Fruit fly (Drosophila melanogaster) whole organism, embryonic: Measurements from ENCODE around the gene be.

Experiments
- Ada2b ChIP-seq: fragments of 200-800 bp; sonication (Bioruptor generic); IDR thresholded peaks from 2 replicates; pipeline ENCODE4 v1.3.6; 2022; ENCODE audit warnings: missing biosample characterization, missing genetic modification characterization
- B-H1 ChIP-seq: fragments of 200-800 bp; sonication (Bioruptor generic); IDR thresholded peaks from 3 replicates; pipeline ENCODE4 v1.3.6; 2022; ENCODE audit warnings: missing biosample characterization, missing genetic modification characterization
- B-H2 ChIP-seq: fragments of 200-800 bp; sonication (Bioruptor generic); optimal IDR thresholded peaks from 2 replicates; lab custom pipeline; 2018; ENCODE audit warnings: missing biosample characterization, mild to moderate bottlenecking, missing genetic modification characterization
- CG1024 ChIP-seq: fragments of 200-800 bp; sonication (Bioruptor generic); IDR thresholded peaks from 2 replicates; pipeline ENCODE4 v1.3.6; 2022; ENCODE audit warnings: missing biosample characterization, missing genetic modification characterization
- CG11398 ChIP-seq: fragments of 200-800 bp; sonication (Bioruptor generic); optimal IDR thresholded peaks from 2 replicates; lab custom pipeline; 2016; ENCODE audit warnings: missing biosample characterization, missing genetic modification characterization
- CG12744 ChIP-seq: fragments of 200-800 bp; sonication (Bioruptor generic); optimal IDR thresholded peaks from 2 replicates; lab custom pipeline; 2016; ENCODE audit warnings: missing biosample characterization, missing genetic modification characterization
- CG12769 ChIP-seq: fragments of 200-800 bp; sonication (Bioruptor generic); optimal IDR thresholded peaks from 2 replicates; lab custom pipeline; 2019; ENCODE audit warnings: missing biosample characterization, mild to moderate bottlenecking, missing genetic modification characterization, moderate library complexity
- CG1647 ChIP-seq: fragments of 200-800 bp; sonication (Bioruptor generic); optimal IDR thresholded peaks from 3 replicates; lab custom pipeline; 2016; ENCODE audit warnings: missing biosample characterization, missing genetic modification characterization
- CG16779 ChIP-seq: fragments of 200-800 bp; sonication (Bioruptor generic); IDR thresholded peaks from 2 replicates; pipeline ENCODE4 v1.3.6; 2022; ENCODE audit warnings: missing biosample characterization, missing genetic modification characterization
- CG16863 ChIP-seq: fragments of 200-800 bp; sonication (Bioruptor generic); optimal IDR thresholded peaks from 3 replicates; lab custom pipeline; 2016; ENCODE audit warnings: missing biosample characterization, missing genetic modification characterization
- CG17328 ChIP-seq: fragments of 200-800 bp; sonication (Bioruptor generic); IDR thresholded peaks from 2 replicates; pipeline ENCODE4 v1.3.6; 2022; ENCODE audit warnings: missing biosample characterization, missing genetic modification characterization
- CG17361 ChIP-seq: fragments of 200-800 bp; sonication (Bioruptor generic); IDR thresholded peaks from 3 replicates; pipeline ENCODE4 v1.3.6; 2022; ENCODE audit warnings: missing biosample characterization, missing genetic modification characterization
- CG17568 ChIP-seq: fragments of 200-800 bp; sonication (Bioruptor generic); optimal IDR thresholded peaks from 2 replicates; lab custom pipeline; 2018; ENCODE audit warnings: missing biosample characterization, mild to moderate bottlenecking, missing genetic modification characterization, moderate library complexity
- CG17612 ChIP-seq: fragments of 200-800 bp; sonication (Bioruptor generic); IDR thresholded peaks from 2 replicates; pipeline ENCODE4 v1.3.6; 2022; ENCODE audit warnings: missing biosample characterization, missing genetic modification characterization
- CG30431 ChIP-seq: fragments of 200-800 bp; sonication (Bioruptor generic); optimal IDR thresholded peaks from 2 replicates; lab custom pipeline; 2017; ENCODE audit warnings: missing biosample characterization, missing genetic modification characterization
- CG31441 ChIP-seq: fragments of 200-800 bp; sonication (Bioruptor generic); IDR thresholded peaks from 2 replicates; pipeline ENCODE4 v1.3.6; 2022; ENCODE audit warnings: missing biosample characterization, missing genetic modification characterization
- CG32532 ChIP-seq: fragments of 200-800 bp; sonication (Bioruptor generic); IDR thresholded peaks from 2 replicates; pipeline ENCODE4 v1.3.6; 2022; ENCODE audit warnings: missing biosample characterization, missing genetic modification characterization
- CG3726 ChIP-seq: fragments of 200-800 bp; sonication (Bioruptor generic); IDR thresholded peaks from 3 replicates; pipeline ENCODE4, ENCODE4 v1.3.6; 2022; ENCODE audit warnings: missing biosample characterization, missing genetic modification characterization
- CG4617 ChIP-seq: fragments of 200-800 bp; sonication (Bioruptor generic); optimal IDR thresholded peaks from 3 replicates; lab custom pipeline; 2016; ENCODE audit warnings: missing biosample characterization, missing genetic modification characterization, borderline replicate concordance
- CG8281 ChIP-seq: fragments of 200-800 bp; sonication (Bioruptor generic); optimal IDR thresholded peaks from 2 replicates; lab custom pipeline; 2018; ENCODE audit warnings: missing biosample characterization, mild to moderate bottlenecking, missing genetic modification characterization, moderate library complexity
- CG8478 ChIP-seq: fragments of >200 bp; optimal IDR thresholded peaks from 2 replicates; lab custom pipeline; 2018
- CHES-1-like ChIP-seq: fragments of 200-800 bp; sonication (Bioruptor generic); optimal IDR thresholded peaks from 2 replicates; lab custom pipeline; 2016; ENCODE audit warnings: missing biosample characterization, missing genetic modification characterization
- Dbx ChIP-seq: fragments of 200-800 bp; sonication (Bioruptor generic); IDR thresholded peaks from 3 replicates; pipeline ENCODE4 v1.3.6; 2022; ENCODE audit warnings: missing biosample characterization, missing genetic modification characterization
- Ets97D ChIP-seq: fragments of 200-800 bp; sonication (Bioruptor generic); optimal IDR thresholded peaks from 3 replicates; lab custom pipeline; 2016; ENCODE audit warnings: missing biosample characterization, missing genetic modification characterization
- Fer1 ChIP-seq: fragments of 200-800 bp; sonication (Bioruptor generic); optimal IDR thresholded peaks from 2 replicates; lab custom pipeline; 2017; ENCODE audit warnings: missing biosample characterization, mild to moderate bottlenecking, missing genetic modification characterization
- Hr51 ChIP-seq, 2 experiments: fragments of 200-800 bp; sonication (Bioruptor generic); optimal IDR thresholded peaks; 2 replicates in 1 of 2; 3 replicates in 1 of 2; lab custom pipeline; 2016 to 2018; ENCODE audit warnings: missing biosample characterization in 2 of 2, missing genetic modification characterization in 2 of 2, mild to moderate bottlenecking in 1 of 2, moderate library complexity in 1 of 2
- MBD-R2 ChIP-seq: fragments of 200-800 bp; sonication (Bioruptor generic); IDR thresholded peaks from 2 replicates; pipeline ENCODE4 v1.3.6; 2022; ENCODE audit warnings: missing biosample characterization, missing genetic modification characterization
- MESR4 ChIP-seq: fragments of 200-800 bp; sonication (Bioruptor generic); optimal IDR thresholded peaks from 2 replicates; lab custom pipeline; 2018; ENCODE audit warnings: missing biosample characterization, mild to moderate bottlenecking, missing genetic modification characterization, moderate library complexity
- Nf-YA ChIP-seq: fragments of 200-800 bp; sonication (Bioruptor generic); IDR thresholded peaks from 2 replicates; pipeline ENCODE4 v1.3.6; 2022; ENCODE audit warnings: missing biosample characterization, missing genetic modification characterization
- NfI ChIP-seq: fragments of 200-800 bp; sonication (Bioruptor generic); optimal IDR thresholded peaks from 3 replicates; lab custom pipeline; 2018; ENCODE audit warnings: missing biosample characterization, mild to moderate bottlenecking, missing genetic modification characterization, moderate library complexity
- Ptx1 ChIP-seq: fragments of 200-800 bp; sonication (Bioruptor generic); IDR thresholded peaks from 2 replicates; pipeline ENCODE4 v1.3.6; 2022; ENCODE audit warnings: missing biosample characterization, missing genetic modification characterization
- Sin3A ChIP-seq: fragments of >200 bp; optimal IDR thresholded peaks from 2 replicates; lab custom pipeline; 2018
- Xbp1 ChIP-seq: fragments of 200-800 bp; sonication (Bioruptor generic); optimal IDR thresholded peaks from 3 replicates; lab custom pipeline; 2016; ENCODE audit warnings: missing biosample characterization, mild to moderate bottlenecking, missing genetic modification characterization
- btn ChIP-seq: fragments of 200-800 bp; sonication (Bioruptor generic); optimal IDR thresholded peaks from 2 replicates; lab custom pipeline; 2016; ENCODE audit warnings: missing biosample characterization, missing genetic modification characterization
- cg ChIP-seq: fragments of 200-800 bp; sonication (Bioruptor generic); optimal IDR thresholded peaks from 3 replicates; lab custom pipeline; 2019; ENCODE audit warnings: missing biosample characterization, mild to moderate bottlenecking, missing genetic modification characterization, moderate library complexity
- dpn ChIP-seq, 2 experiments: fragments of 200-800 bp; sonication (Bioruptor generic); optimal IDR thresholded peaks; 3 replicates each; lab custom pipeline; 2016; ENCODE audit warnings: missing biosample characterization in 2 of 2, missing genetic modification characterization in 2 of 2
- fd3F ChIP-seq: fragments of 200-800 bp; sonication (Bioruptor generic); optimal IDR thresholded peaks from 2 replicates; lab custom pipeline; 2018; ENCODE audit warnings: missing biosample characterization, mild to moderate bottlenecking, missing genetic modification characterization, moderate library complexity
- gem ChIP-seq: fragments of 200-800 bp; sonication (Bioruptor generic); optimal IDR thresholded peaks from 2 replicates; lab custom pipeline; 2019; ENCODE audit warnings: missing biosample characterization, mild to moderate bottlenecking, missing genetic modification characterization, moderate library complexity
- grau ChIP-seq: fragments of 200-800 bp; optimal IDR thresholded peaks from 3 replicates; lab custom pipeline; 2019; ENCODE audit warnings: missing biosample characterization, mild to moderate bottlenecking, missing genetic modification characterization, moderate library complexity
- kay ChIP-seq: fragments of 200-800 bp; sonication (Bioruptor generic); optimal IDR thresholded peaks from 2 replicates; lab custom pipeline; 2016; ENCODE audit warnings: missing biosample characterization, missing genetic modification characterization
- lilli ChIP-seq: fragments of 200-800 bp; sonication (Bioruptor generic); optimal IDR thresholded peaks from 3 replicates; lab custom pipeline; 2016; ENCODE audit warnings: missing biosample characterization, missing genetic modification characterization
- maf-S ChIP-seq: fragments of 200-800 bp; sonication (Bioruptor generic); optimal IDR thresholded peaks from 2 replicates; lab custom pipeline; 2016; ENCODE audit warnings: missing biosample characterization, missing genetic modification characterization
- mam ChIP-seq: fragments of 200-800 bp; sonication (Bioruptor generic); optimal IDR thresholded peaks from 3 replicates; lab custom pipeline; 2016; ENCODE audit warnings: missing biosample characterization, missing genetic modification characterization
- org-1 ChIP-seq: fragments of 200-800 bp; sonication (Bioruptor generic); optimal IDR thresholded peaks from 2 replicates; lab custom pipeline; 2017; ENCODE audit warnings: missing biosample characterization, missing genetic modification characterization
- row ChIP-seq: fragments of 200-800 bp; sonication (Bioruptor generic); IDR thresholded peaks from 3 replicates; pipeline ENCODE4 v1.3.6; 2022; ENCODE audit warnings: missing biosample characterization, missing genetic modification characterization
- salm ChIP-seq: fragments of 200-800 bp; sonication (Bioruptor generic); optimal IDR thresholded peaks from 2 replicates; lab custom pipeline; 2018; ENCODE audit warnings: missing biosample characterization, mild to moderate bottlenecking, missing genetic modification characterization
- sima ChIP-seq: fragments of 200-800 bp; sonication (Bioruptor generic); optimal IDR thresholded peaks from 2 replicates; lab custom pipeline; 2016; ENCODE audit warnings: missing biosample characterization, missing genetic modification characterization
- sna ChIP-seq: fragments of 200-800 bp; sonication (Bioruptor generic); IDR thresholded peaks from 2 replicates; pipeline ENCODE4 v1.3.6; 2022; ENCODE audit warnings: missing biosample characterization, missing genetic modification characterization; ENCODE audit not compliant: partially characterized antibody
- usp ChIP-seq: fragments of >200 bp; optimal IDR thresholded peaks from 2 replicates; lab custom pipeline; 2017; ENCODE audit warnings: missing biosample characterization, missing genetic modification characterization
- wor ChIP-seq: fragments of 200-800 bp; sonication (Bioruptor generic); IDR thresholded peaks from 2 replicates; pipeline ENCODE4 v1.3.6; 2022; ENCODE audit warnings: missing biosample characterization, missing genetic modification characterization
- zen ChIP-seq: fragments of 200-800 bp; sonication (Bioruptor generic); optimal IDR thresholded peaks from 3 replicates; lab custom pipeline; 2018; ENCODE audit warnings: missing biosample characterization, mild to moderate bottlenecking, missing genetic modification characterization, moderate library complexity

Gene be

DNA sequence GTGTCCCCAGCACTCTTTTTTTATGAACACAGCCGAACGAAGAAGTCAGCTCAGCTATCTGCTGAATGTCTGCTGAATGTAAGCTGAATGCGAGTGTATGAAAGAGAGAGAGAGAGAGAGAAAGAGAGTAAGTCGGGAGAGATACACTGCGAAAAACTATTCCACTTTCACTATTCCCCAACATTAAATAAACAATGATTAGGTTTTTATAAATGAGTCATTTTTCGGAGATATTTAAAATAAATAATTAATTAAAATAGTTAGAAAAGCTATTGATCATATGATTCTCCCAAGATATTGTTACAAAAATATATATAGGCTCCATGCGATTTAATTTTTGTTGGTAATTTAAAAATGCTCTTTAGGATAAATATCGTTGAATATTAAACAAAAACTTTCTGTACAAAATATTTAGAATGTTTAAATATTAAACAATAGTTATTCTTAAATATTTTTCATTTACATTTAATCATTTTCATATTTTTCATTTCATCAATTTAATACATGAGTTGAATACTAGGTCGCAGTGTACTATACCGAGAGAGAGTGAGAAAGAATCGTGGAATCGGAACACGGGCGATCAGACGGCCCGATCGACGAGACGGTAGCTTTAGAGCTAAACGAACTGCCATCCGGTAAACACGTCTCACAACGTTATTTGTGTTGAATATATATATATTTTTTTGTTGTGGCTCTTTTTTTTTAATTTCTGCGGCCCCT, at the start of gene be (continued):
- TF ChIP-seq lilli (GFP tag; lab: Kevin White, UChicago), result no peak
- no peak for TF ChIP-seq CG16863 (GFP tag; lab: Kevin White, UChicago)
- TF ChIP-seq Sin3A (lab: Kevin White, UChicago), result no peak
- no peak for TF ChIP-seq mam (GFP tag; lab: Kevin White, UChicago)
- peak; percentile 90 for TF ChIP-seq gem (tag; lab: Kevin White, UChicago)
- TF ChIP-seq CG32532 (GFP tag; lab: Robert Waterston, UW), result peak; percentile 71
- TF ChIP-seq CG17361, result peak; percentile 96
- no peak for TF ChIP-seq CG11398 (GFP tag; lab: Kevin White, UChicago)
- peak; percentile 19 for TF ChIP-seq org-1 (GFP tag; lab: Kevin White, UChicago)
- peak; percentile 14 for TF ChIP-seq B-H2 (GFP tag; lab: Kevin White, UChicago)
- no peak for TF ChIP-seq CG17568 (GFP tag; lab: Kevin White, UChicago)
- TF ChIP-seq CG16779 (GFP tag; lab: Robert Waterston, UW), result no peak
- TF ChIP-seq CG1647, result no peak
- peak in 1 of 2 experiments; percentile 82 for TF ChIP-seq Hr51 (GFP tag; optimal IDR thresholded peaks at IDR 0.05; lab: Kevin White, UChicago)
- peak; percentile 65 for TF ChIP-seq zen (tag; lab: Kevin White, UChicago)
- no peak for TF ChIP-seq CG8478 (lab: Kevin White, UChicago)
- TF ChIP-seq NfI (GFP tag; lab: Kevin White, UChicago), result peak; percentile 1
- TF ChIP-seq Fer1 (GFP tag; lab: Kevin White, UChicago), result peak; percentile 22
- no peak for TF ChIP-seq CG4617 (GFP tag; lab: Kevin White, UChicago)
- TF ChIP-seq maf-S (GFP tag; lab: Kevin White, UChicago), result no peak
- TF ChIP-seq fd3F, result peak; percentile 54
- no peak for TF ChIP-seq MBD-R2 (GFP tag; lab: Robert Waterston, UW)
- 0 out of 2 replicates have a peak, but pooled peaks have one; percentile 16 for TF ChIP-seq Nf-YA (GFP tag; lab: Robert Waterston, UW)
- no peak for TF ChIP-seq sna (GFP tag; lab: Robert Waterston, UW)
- TF ChIP-seq MESR4 (GFP tag; lab: Kevin White, UChicago), result no peak
- peak; percentile 66 for TF ChIP-seq CG12769
- no peak for TF ChIP-seq CG12744 (GFP tag; lab: Kevin White, UChicago)
- TF ChIP-seq CG17612 (GFP tag; lab: Robert Waterston, UW), result no peak
- peak; percentile 15 for TF ChIP-seq CG8281 (tag; lab: Kevin White, UChicago)
- TF ChIP-seq kay (GFP tag; lab: Kevin White, UChicago), result no peak
- TF ChIP-seq Xbp1 (GFP tag; lab: Kevin White, UChicago), result peak; percentile 41
- TF ChIP-seq CG3726 (GFP tag; lab: Robert Waterston, UW), result no peak; the same call in 2 of the 3 replicates
- no peak for TF ChIP-seq sima
- TF ChIP-seq Ptx1 (GFP tag; lab: Robert Waterston, UW), result peak; percentile 71
- no peak for TF ChIP-seq btn
- TF ChIP-seq CG31441 (GFP tag; lab: Robert Waterston, UW), result peak; percentile 88
- TF ChIP-seq wor (GFP tag; lab: Robert Waterston, UW), result peak; percentile 36; the same call in 1 of the 2 replicates
- TF ChIP-seq CG1024 (GFP tag; lab: Robert Waterston, UW), result no peak
- TF ChIP-seq CG17328, result 0 out of 2 replicates have a peak, but pooled peaks have one; percentile 8
- no peak for TF ChIP-seq Ets97D (GFP tag; lab: Kevin White, UChicago)
- TF ChIP-seq row (GFP tag; lab: Robert Waterston, UW), result peak; percentile 86
- TF ChIP-seq salm (tag; lab: Kevin White, UChicago), result no peak
- TF ChIP-seq grau (tag; lab: Kevin White, UChicago), result peak; percentile 86
- no peak for TF ChIP-seq usp (GFP tag; lab: Kevin White, UChicago)
- TF ChIP-seq Ada2b (GFP tag; lab: Robert Waterston, UW), result peak; percentile 44
- TF ChIP-seq B-H1, result no peak
- TF ChIP-seq dpn (GFP tag; optimal IDR thresholded peaks at IDR 0.05; lab: Kevin White, UChicago), result peak in 1 of 2 experiments; percentile 29
- TF ChIP-seq Dbx (GFP tag; lab: Robert Waterston, UW), result 0 out of 3 replicates have a peak, but pooled peaks have one; percentile 53
- no peak for TF ChIP-seq CHES-1-like (GFP tag; lab: Kevin White, UChicago)
- no peak for TF ChIP-seq cg (GFP tag; lab: Kevin White, UChicago)
- TF ChIP-seq CG30431 (GFP tag; lab: Kevin White, UChicago), result no peak
